Worm (Caenorhabditis elegans): ENCODE results near the gene F26G1.11.

DNA sequence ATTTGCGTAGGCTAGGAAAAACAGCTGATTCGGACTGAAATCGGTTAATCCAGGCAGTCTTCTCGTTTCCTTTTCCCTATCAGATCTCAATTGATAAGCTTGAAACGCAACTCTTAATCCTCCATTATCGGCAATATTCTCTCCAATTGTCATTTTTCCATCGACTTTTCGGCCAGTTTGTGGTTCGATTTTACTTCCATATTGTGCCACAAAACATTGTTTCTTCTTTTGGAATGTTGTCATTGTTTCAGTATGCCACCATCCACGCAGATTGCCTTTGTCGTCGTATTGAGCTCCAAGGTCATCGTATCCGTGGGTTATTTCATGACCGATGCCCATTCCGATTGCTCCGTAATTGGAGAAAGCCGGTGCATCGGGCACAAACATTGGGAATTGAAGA lies 1.1 kb upstream of the F26G1.11 start:
- TF ChIP-seq him-1 (tag; optimal IDR thresholded peaks at IDR 0.05) (no peak), W03F9.2 (tag; optimal IDR thresholded peaks at IDR 0.05) (no peak), dao-5 (tag; optimal IDR thresholded peaks at IDR 0.05) (no peak)

All from whole organism, L4/young adult.